Fruit fly (Drosophila melanogaster): Measurements from ENCODE around the gene promL.

promL gene

DNA sequence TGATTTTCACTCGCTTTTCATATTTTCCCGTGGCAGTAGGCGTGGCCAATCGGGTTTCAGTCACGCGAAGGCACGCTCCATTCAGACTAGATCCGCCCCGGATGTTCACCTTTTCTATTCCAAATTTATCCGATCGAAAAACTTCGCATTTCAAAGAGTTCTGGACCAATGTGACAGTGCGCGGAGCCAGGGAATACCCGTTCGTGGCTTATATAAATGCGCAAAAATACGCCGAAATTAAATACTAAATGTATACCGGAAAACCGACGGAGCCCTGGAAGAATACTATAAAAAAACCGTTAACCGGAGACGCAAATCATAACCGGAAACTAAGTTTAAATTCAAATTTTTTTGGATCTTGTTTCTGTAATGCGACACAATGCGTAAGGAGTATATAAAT lies at the start of gene promL (continued):
- TF ChIP-seq CG4707 (GFP tag; optimal IDR thresholded peaks at IDR 0.05) (peak; percentile 46), CG12299 (tag; optimal IDR thresholded peaks at IDR 0.05) (peak; percentile 48), CG15011 (GFP tag; optimal IDR thresholded peaks at IDR 0.05) (peak; percentile 29), cwo (GFP tag; optimal IDR thresholded peaks at IDR 0.05) (peak; percentile 17), twi (tag; optimal IDR thresholded peaks at IDR 0.05) (no peak), cas (GFP tag; IDR thresholded peaks at IDR 0.05) (no peak), Ptx1 (GFP tag; IDR thresholded peaks at IDR 0.05) (peak; percentile 32; the same call in 1 of the 2 replicates), Scr (GFP tag; IDR thresholded peaks at IDR 0.05; ENCODE audit: partially characterized antibody) (peak; percentile 17; the same call in 1 of the 2 replicates), danr (GFP tag; IDR thresholded peaks at IDR 0.05) (no peak), CG2875 (GFP tag; optimal IDR thresholded peaks at IDR 0.05) (peak; percentile 25), CG34422 (GFP tag; IDR thresholded peaks at IDR 0.05) (peak; percentile 71; the same call in 1 of the 3 replicates), al (GFP tag; IDR thresholded peaks at IDR 0.05) (no peak), NK7.1 (GFP tag; optimal IDR thresholded peaks at IDR 0.05) (peak; percentile 71), CG16815 (GFP tag; optimal IDR thresholded peaks at IDR 0.05) (no peak), Poxn (GFP tag; IDR thresholded peaks at IDR 0.05) (no peak), CG13424 (tag; optimal IDR thresholded peaks at IDR 0.05) (peak; percentile 29), Mad (GFP tag; optimal IDR thresholded peaks at IDR 0.05) (peak; percentile 66), scrt (GFP tag; optimal IDR thresholded peaks at IDR 0.05) (peak; percentile 65), gro (GFP tag; optimal IDR thresholded peaks at IDR 0.05) (peak; percentile 77), CG15601 (tag; optimal IDR thresholded peaks at IDR 0.05) (peak; percentile 71), CG18764 (GFP tag; optimal IDR thresholded peaks at IDR 0.05) (peak; percentile 12), trh (GFP tag; optimal IDR thresholded peaks at IDR 0.05) (no peak), sens-2 (GFP tag; IDR thresholded peaks at IDR 0.05) (no peak), Fer2 (tag; optimal IDR thresholded peaks at IDR 0.05) (peak; percentile 50), CG2120 (GFP tag; optimal IDR thresholded peaks at IDR 0.05) (peak; percentile 14), dmrt99B (tag; optimal IDR thresholded peaks at IDR 0.05) (peak; percentile 26), Lhr (GFP tag; optimal IDR thresholded peaks at IDR 0.05) (peak; percentile 88), BtbVII (GFP tag; optimal IDR thresholded peaks at IDR 0.05) (peak; percentile 20), CkIIα-i1 (GFP tag; IDR thresholded peaks at IDR 0.05) (no peak), hth (optimal IDR thresholded peaks at IDR 0.05) (no peak), Chrac-16 (GFP tag; optimal IDR thresholded peaks at IDR 0.05) (no peak), sob (GFP tag; IDR thresholded peaks at IDR 0.05) (peak; percentile 47; the same call in 1 of the 2 replicates), TFAM (GFP tag; optimal IDR thresholded peaks at IDR 0.05) (no peak), vvl (GFP tag; IDR thresholded peaks at IDR 0.05) (peak; percentile 68), CG11723 (GFP tag; optimal IDR thresholded peaks at IDR 0.05) (peak; percentile 28), HHEX (GFP tag; optimal IDR thresholded peaks at IDR 0.05) (peak; percentile 69), sug (tag; optimal IDR thresholded peaks at IDR 0.05) (peak; percentile 71), ab (GFP tag; optimal IDR thresholded peaks at IDR 0.05) (no peak), onecut (GFP tag; IDR thresholded peaks at IDR 0.05) (peak; percentile 74), CG8765 (GFP tag; IDR thresholded peaks at IDR 0.05) (no peak), CG9437 (GFP tag; optimal IDR thresholded peaks at IDR 0.05) (peak; percentile 50), Jarid2 (GFP tag; optimal IDR thresholded peaks at IDR 0.05) (peak; percentile 77), CG43689 (GFP tag; IDR thresholded peaks at IDR 0.05) (no peak), CG1832 (GFP tag; optimal IDR thresholded peaks at IDR 0.05) (no peak), CG10979 (tag; optimal IDR thresholded peaks at IDR 0.05) (peak; percentile 45), HmgZ (tag; optimal IDR thresholded peaks at IDR 0.05) (peak; percentile 80), pzg (GFP tag; optimal IDR thresholded peaks at IDR 0.05) (peak; percentile 95), HLH3B (GFP tag; IDR thresholded peaks at IDR 0.05) (0 out of 2 replicates have a peak, but pooled peaks have one; percentile 11), az2 (GFP tag; optimal IDR thresholded peaks at IDR 0.05) (no peak), ase (GFP tag; IDR thresholded peaks at IDR 0.05) (0 out of 3 replicates have a peak, but pooled peaks have one; percentile 35), Antp (GFP tag; optimal IDR thresholded peaks at IDR 0.05) (no peak)
